Worm (Caenorhabditis elegans): ENCODE results near the gene shn-1.
A peak's percentile ranks its signal among the peaks of the same experiment; 100 is the strongest.

The shn-1 gene

DNA sequence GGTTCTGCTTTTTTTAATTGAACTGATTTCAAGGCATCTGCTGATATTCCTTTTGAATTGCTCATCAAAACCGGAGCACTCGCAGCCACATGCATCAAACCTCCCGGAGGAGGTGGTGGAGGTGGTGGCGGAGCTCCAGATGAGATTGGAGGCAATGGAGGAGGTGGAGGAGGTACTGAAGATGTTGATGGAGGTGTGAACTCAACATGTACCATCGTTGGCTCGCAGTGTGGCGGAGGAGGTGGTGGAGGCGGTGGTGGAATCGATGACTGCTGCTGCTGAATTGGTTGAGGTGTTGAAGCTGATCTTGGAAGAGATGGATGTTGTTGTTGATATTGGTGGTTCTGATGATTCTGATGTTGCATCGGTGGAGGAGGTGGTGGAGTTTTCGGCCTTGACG lies 3.8 kb downstream of the shn-1 start:
- TF ChIP-seq efl-1 (optimal IDR thresholded peaks at IDR 0.05) (no peak), efl-1 (GFP tag; optimal IDR thresholded peaks at IDR 0.05 in 1 of 2) (peak in 1 of 2 experiments; percentile 48), dpl-1 (GFP tag; optimal IDR thresholded peaks at IDR 0.05) (no peak), nhr-11 (tag; optimal IDR thresholded peaks at IDR 0.05) (no peak)

DNA sequence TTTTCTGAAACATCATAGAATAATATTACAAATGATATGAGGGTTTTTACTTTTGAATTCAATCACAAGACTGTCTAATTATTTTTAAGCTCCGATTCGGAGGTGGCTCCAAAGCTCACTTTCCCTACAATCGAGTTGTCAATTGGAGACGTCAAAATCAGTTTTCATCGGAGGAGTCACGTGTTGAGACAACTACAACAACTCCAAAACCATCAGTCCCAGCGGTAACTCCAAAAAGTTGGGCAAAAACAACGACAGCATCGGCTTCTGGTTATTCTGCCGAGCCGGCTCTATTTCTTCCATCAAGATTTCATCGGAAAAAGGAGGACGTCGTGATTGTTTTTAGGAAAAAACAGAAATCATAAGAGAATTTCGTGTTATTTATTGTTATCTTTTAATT lies 6.7 kb downstream of the shn-1 start:
- TF ChIP-seq pqm-1 (tag; optimal IDR thresholded peaks at IDR 0.05) (no peak), Y116A8C.19 (tag; optimal IDR thresholded peaks at IDR 0.05; ENCODE audit: borderline replicate concordance) (no peak), skn-1 (tag; optimal IDR thresholded peaks at IDR 0.05) (no peak), aha-1 (tag; optimal IDR thresholded peaks at IDR 0.05) (no peak), efl-1 (optimal IDR thresholded peaks at IDR 0.05) (no peak), efl-1 (GFP tag; optimal IDR thresholded peaks at IDR 0.05 in 1 of 2) (no peak), fkh-10 (GFP tag; optimal IDR thresholded peaks at IDR 0.05) (no peak)

DNA sequence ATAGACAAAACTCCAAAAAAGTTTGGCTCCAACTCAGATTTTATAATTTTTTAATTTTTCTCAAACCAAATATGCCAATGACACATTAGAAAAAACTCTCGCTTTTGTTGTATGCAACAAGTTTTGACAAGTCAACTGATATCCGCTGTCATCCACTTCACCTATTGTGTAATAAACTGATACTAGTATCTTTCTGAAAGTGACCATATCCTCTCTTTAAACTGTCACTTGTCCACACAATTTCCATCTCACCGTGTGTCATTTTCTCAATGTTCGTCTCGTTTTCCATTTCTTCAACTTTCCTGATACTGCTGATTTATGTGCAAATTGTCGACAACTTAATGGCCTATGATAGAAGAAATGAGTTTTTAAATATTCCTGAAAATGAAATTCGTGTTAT lies 7.7 kb downstream of the shn-1 start, which contains the start of the genes C33B4.5 and C33B4.4:
Gene C33B4.5, plus strand, starts transcription at position 270 of the 400 bp plus-strand sequence.
Gene C33B4.4, minus strand, starts transcription at position 385 of the 400 bp plus-strand sequence.
- no peak for TF ChIP-seq nhr-11 (tag; optimal IDR thresholded peaks at IDR 0.05)
- TF ChIP-seq fos-1 (tag; optimal IDR thresholded peaks at IDR 0.05), result no peak
- no peak for TF ChIP-seq nhr-76 (tag; optimal IDR thresholded peaks at IDR 0.05)
- no peak for TF ChIP-seq unc-30 (tag; optimal IDR thresholded peaks at IDR 0.05)
- TF ChIP-seq irx-1 (tag; optimal IDR thresholded peaks at IDR 0.05), result no peak
- TF ChIP-seq zag-1 (tag; optimal IDR thresholded peaks at IDR 0.05), result no peak
- no peak for TF ChIP-seq nhr-90 (tag; optimal IDR thresholded peaks at IDR 0.05; ENCODE audit: poor library complexity)
- TF ChIP-seq hlh-4 (tag; optimal IDR thresholded peaks at IDR 0.05), result no peak
- no peak for TF ChIP-seq lin-15B (tag; optimal IDR thresholded peaks at IDR 0.05)
- no peak for TF ChIP-seq fkh-4 (tag; optimal IDR thresholded peaks at IDR 0.05; ENCODE audit: borderline replicate concordance)
- TF ChIP-seq mef-2 (tag; optimal IDR thresholded peaks at IDR 0.05), result no peak
- no peak for TF ChIP-seq aha-1 (tag; optimal IDR thresholded peaks at IDR 0.05)
- TF ChIP-seq elt-3 (tag; optimal IDR thresholded peaks at IDR 0.05), result no peak
- no peak for TF ChIP-seq nhr-20 (tag; optimal IDR thresholded peaks at IDR 0.05)
- no peak for TF ChIP-seq alr-1 (tag; optimal IDR thresholded peaks at IDR 0.05; ENCODE audit: borderline replicate concordance)
- no peak for TF ChIP-seq aly-2 (tag; optimal IDR thresholded peaks at IDR 0.05)
- no peak for TF ChIP-seq nhr-71 (tag; optimal IDR thresholded peaks at IDR 0.05)
- TF ChIP-seq isw-1 (GFP tag; IDR thresholded peaks at IDR 0.05), result no peak
- no peak for TF ChIP-seq unc-130 (tag; optimal IDR thresholded peaks at IDR 0.05)
- TF ChIP-seq swsn-7 (tag; optimal IDR thresholded peaks at IDR 0.05), result no peak

DNA sequence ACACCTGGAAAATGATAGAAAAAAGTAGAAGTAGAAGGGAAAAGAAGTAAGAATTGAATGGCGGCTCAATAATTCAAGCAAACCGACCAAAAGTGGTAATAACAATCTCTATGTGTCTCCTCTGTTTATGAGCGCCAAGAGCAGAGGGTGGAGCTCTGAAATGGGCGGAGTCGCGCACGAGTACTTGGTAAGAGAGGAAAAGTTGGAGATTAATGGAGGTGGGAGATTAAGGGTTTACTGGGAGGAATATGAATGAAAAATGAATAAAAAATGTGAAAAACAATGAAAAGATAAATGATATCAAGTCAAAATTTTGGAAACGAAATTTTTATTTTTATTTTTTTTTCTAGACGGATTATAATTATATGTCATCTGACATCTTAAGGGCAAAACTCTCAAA lies 13.1 kb downstream of the shn-1 start:
- no peak for TF ChIP-seq xbp-1 (tag; optimal IDR thresholded peaks at IDR 0.05)
- TF ChIP-seq dsc-1 (tag; optimal IDR thresholded peaks at IDR 0.05), result peak; percentile 56
- peak; percentile 10 for TF ChIP-seq nhr-47 (tag; optimal IDR thresholded peaks at IDR 0.05)
- TF ChIP-seq fkh-8 (tag; optimal IDR thresholded peaks at IDR 0.05), result peak; percentile 53
- TF ChIP-seq sptf-1 (tag; optimal IDR thresholded peaks at IDR 0.05), result no peak

DNA sequence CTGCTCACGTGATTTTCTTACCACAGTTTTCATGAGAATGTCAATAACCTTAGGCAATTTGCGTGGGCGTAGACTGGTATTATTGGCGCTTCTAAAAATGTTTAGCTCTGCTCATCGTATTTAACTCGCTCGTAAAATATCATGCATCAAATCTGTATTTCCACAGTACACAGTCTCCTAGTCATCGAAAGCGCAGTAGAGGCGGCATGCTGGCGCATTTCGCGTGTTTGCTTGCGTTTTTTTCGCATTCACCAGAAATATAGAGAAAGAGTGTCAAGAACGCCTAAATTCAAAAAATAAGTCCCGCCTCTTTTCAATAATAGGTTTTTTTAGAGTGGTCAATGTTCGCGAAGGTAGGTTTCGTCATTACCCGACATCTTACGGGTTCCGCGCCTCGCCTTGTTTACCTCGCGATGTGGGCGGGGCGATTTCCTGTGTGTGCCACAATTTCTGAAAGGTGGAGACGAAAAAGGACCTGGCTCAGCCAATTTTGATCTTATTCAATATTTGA lies 14.1 kb downstream of the shn-1 start:
- TF ChIP-seq mep-1 (tag; optimal IDR thresholded peaks at IDR 0.05) (no peak), aly-2 (tag; optimal IDR thresholded peaks at IDR 0.05) (no peak), F16B12.6 (tag; optimal IDR thresholded peaks at IDR 0.05) (no peak), Y116A8C.19 (tag; optimal IDR thresholded peaks at IDR 0.05; ENCODE audit: borderline replicate concordance) (no peak), nhr-76 (tag; optimal IDR thresholded peaks at IDR 0.05) (no peak), mab-9 (GFP tag; IDR thresholded peaks at IDR 0.05) (no peak), fkh-8 (tag; optimal IDR thresholded peaks at IDR 0.05) (no peak), nhr-20 (tag; optimal IDR thresholded peaks at IDR 0.05) (peak; percentile 52), ztf-4 (tag; optimal IDR thresholded peaks at IDR 0.05) (peak; percentile 44), zag-1 (tag; optimal IDR thresholded peaks at IDR 0.05) (no peak), nhr-85 (tag) (peak; percentile 88), dsc-1 (tag; optimal IDR thresholded peaks at IDR 0.05) (no peak), ama-1 (optimal IDR thresholded peaks at IDR 0.05) (peak; percentile 82), vab-15 (tag; optimal IDR thresholded peaks at IDR 0.05) (no peak), lin-39 (tag; optimal IDR thresholded peaks at IDR 0.05) (peak; percentile 34), sup-37 (GFP tag; optimal IDR thresholded peaks at IDR 0.05) (peak; percentile 36), elt-3 (tag; optimal IDR thresholded peaks at IDR 0.05) (peak in 1 of 6 experiments; percentile 31), nhr-47 (tag; optimal IDR thresholded peaks at IDR 0.05) (peak; percentile 68), unc-86 (tag; optimal IDR thresholded peaks at IDR 0.05) (no peak), snpc-4 (tag; optimal IDR thresholded peaks at IDR 0.05) (peak; percentile 96), nhr-77 (tag; optimal IDR thresholded peaks at IDR 0.05) (peak; percentile 16), egl-13 (tag; optimal IDR thresholded peaks at IDR 0.05) (no peak), swsn-7 (tag; optimal IDR thresholded peaks at IDR 0.05) (peak; percentile 42), ztf-11 (tag; optimal IDR thresholded peaks at IDR 0.05) (no peak)
